Worm (Caenorhabditis elegans): ENCODE measurements around the gene sorf-2.

The sorf-2 gene

DNA sequence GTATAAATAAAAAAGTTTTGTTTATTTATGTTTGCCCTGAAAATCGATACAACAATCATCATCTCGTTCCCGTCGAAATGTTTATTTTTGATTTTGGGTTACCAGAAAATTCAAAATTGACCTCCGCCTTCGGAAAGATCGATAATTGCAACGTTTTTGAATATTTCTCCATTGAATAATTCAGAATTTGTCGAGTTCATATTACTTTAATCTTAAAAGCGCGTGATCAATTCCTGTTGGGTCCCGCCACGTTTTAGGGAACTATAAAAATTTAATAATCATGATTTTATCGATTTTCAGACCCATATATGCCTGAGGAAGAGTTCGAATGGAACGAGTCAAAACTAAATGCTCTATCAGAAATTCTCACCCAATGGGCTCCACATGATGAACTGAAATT is at the start of gene sorf-2:
TSS of gene sorf-2 (plus strand) at position 301 of the 400 bp plus-strand sequence.
- no peak for TF ChIP-seq pax-1 (tag; optimal IDR thresholded peaks at IDR 0.05)
- no peak for TF ChIP-seq zip-5 (tag; optimal IDR thresholded peaks at IDR 0.05)
- TF ChIP-seq gmeb-2 (tag; optimal IDR thresholded peaks at IDR 0.05): no peak
- TF ChIP-seq hlh-30 (tag; optimal IDR thresholded peaks at IDR 0.05; ENCODE audit: insufficient read depth): no peak
- TF ChIP-seq ceh-31 (tag; optimal IDR thresholded peaks at IDR 0.05): no peak
- no peak for TF ChIP-seq ets-4 (tag; optimal IDR thresholded peaks at IDR 0.05)
- no peak for TF ChIP-seq pha-2 (tag; optimal IDR thresholded peaks at IDR 0.05)
- no peak for TF ChIP-seq nhr-11 (tag; optimal IDR thresholded peaks at IDR 0.05)
- TF ChIP-seq nfya-1 (tag; optimal IDR thresholded peaks at IDR 0.05): no peak
- TF ChIP-seq dve-1 (tag; optimal IDR thresholded peaks at IDR 0.05): no peak
- no peak for TF ChIP-seq hlh-13 (GFP tag; optimal IDR thresholded peaks at IDR 0.05)
- no peak for TF ChIP-seq fax-1 (tag; optimal IDR thresholded peaks at IDR 0.05)
- no peak for TF ChIP-seq tbx-2 (tag; optimal IDR thresholded peaks at IDR 0.05)
- no peak for TF ChIP-seq F13H6.1 (tag; optimal IDR thresholded peaks at IDR 0.05)

DNA sequence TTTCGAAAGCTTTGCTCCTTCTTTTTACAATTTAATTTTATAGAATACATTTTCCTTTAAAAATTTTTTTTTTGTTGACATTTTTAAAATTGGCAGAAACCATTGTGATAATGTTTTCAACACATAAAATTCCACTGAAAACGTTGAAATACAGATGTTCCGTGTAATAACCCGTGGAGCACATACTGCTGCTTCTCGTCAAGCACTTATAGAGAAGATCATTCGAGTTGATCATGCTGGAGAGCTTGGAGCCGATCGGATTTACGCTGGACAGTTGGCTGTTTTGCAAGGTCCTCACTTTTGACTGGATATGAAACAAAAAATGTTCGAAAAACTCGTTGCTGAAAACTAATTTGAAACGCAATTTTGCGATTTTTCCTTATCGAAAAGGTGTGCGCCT is 48.7 kb upstream of the sorf-2 start, which contains the start of gene clk-1:
TSS of gene clk-1 (plus strand) at position 155 of the 400 bp plus-strand sequence.
- TF ChIP-seq pax-1 (tag; optimal IDR thresholded peaks at IDR 0.05) (no peak), hlh-30 (tag; optimal IDR thresholded peaks at IDR 0.05; ENCODE audit: insufficient read depth) (no peak)

DNA sequence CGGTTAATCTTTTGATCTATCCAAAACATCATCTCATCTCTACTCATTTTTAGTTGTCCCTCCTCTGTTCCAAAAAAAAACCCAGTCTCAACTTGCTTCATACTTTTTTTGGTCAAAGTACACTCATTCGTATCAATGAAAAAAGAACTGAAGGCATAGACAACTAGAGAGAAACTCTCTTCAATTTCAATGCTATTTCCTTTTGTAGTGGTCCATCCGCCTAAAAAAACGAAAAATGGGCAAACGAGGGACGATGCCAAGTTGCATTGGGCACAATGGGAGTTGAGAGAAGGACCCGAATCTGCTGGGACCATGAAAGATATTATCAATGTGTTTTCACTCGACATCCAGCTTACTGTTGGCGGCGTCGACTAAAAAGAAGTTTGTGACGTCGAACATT is 46.2 kb upstream of the sorf-2 start:
- TF ChIP-seq madf-2 (tag; optimal IDR thresholded peaks at IDR 0.05): no peak
- TF ChIP-seq syd-9 (tag; optimal IDR thresholded peaks at IDR 0.05): no peak
- TF ChIP-seq pros-1 (tag; optimal IDR thresholded peaks at IDR 0.05): no peak
- TF ChIP-seq dve-1 (tag; optimal IDR thresholded peaks at IDR 0.05): no peak
- TF ChIP-seq ceh-48 (tag; optimal IDR thresholded peaks at IDR 0.05): no peak
- TF ChIP-seq elt-4 (tag; optimal IDR thresholded peaks at IDR 0.05): no peak
- TF ChIP-seq tbx-7 (tag; optimal IDR thresholded peaks at IDR 0.05): no peak
- no peak for TF ChIP-seq ceh-14 (tag; optimal IDR thresholded peaks at IDR 0.05)
- no peak for TF ChIP-seq ceh-9 (tag; optimal IDR thresholded peaks at IDR 0.05)
- TF ChIP-seq ttx-3 (tag; optimal IDR thresholded peaks at IDR 0.05): no peak
- no peak for TF ChIP-seq ceh-24 (tag; optimal IDR thresholded peaks at IDR 0.05)
- TF ChIP-seq lin-11 (tag; optimal IDR thresholded peaks at IDR 0.05): no peak
- TF ChIP-seq fkh-10 (GFP tag; optimal IDR thresholded peaks at IDR 0.05): no peak
- TF ChIP-seq elt-2 (tag; optimal IDR thresholded peaks at IDR 0.05): no peak
- no peak for TF ChIP-seq ets-4 (tag; optimal IDR thresholded peaks at IDR 0.05)
- TF ChIP-seq zip-5 (tag; optimal IDR thresholded peaks at IDR 0.05): no peak
- no peak for TF ChIP-seq ceh-22 (tag; optimal IDR thresholded peaks at IDR 0.05)
- TF ChIP-seq pha-2 (tag; optimal IDR thresholded peaks at IDR 0.05): no peak
- TF ChIP-seq K02D7.2 (tag; optimal IDR thresholded peaks at IDR 0.05): no peak

DNA sequence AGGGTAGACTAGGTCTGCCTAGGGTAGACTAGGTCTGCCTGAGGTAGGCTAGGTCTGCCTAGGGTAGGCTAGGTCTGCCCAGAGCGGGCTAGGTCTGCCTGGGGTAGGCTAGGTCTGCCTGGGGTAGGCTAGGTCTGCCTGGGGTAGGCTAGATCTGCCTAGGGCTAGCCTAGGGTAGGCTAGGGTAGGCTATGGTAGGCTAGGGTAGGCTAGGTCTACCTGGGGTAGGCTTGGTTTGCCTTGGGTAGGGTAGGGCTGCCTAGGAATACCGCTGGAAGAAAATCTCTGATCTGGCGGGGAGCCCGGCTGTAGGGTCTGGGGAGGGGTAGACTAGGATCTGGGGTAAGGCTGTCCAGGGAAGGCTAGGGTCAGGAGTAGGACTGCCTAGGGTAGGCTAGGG is 40.9 kb upstream of the sorf-2 start:
- TF ChIP-seq ceh-6 (GFP tag; optimal IDR thresholded peaks at IDR 0.05): no peak
- no peak for TF ChIP-seq nhr-11 (tag; optimal IDR thresholded peaks at IDR 0.05)
- TF ChIP-seq fax-1 (tag; optimal IDR thresholded peaks at IDR 0.05): no peak
- no peak for TF ChIP-seq odd-2 (tag; optimal IDR thresholded peaks at IDR 0.05)
- TF ChIP-seq pax-1 (tag; optimal IDR thresholded peaks at IDR 0.05): no peak
- no peak for TF ChIP-seq ceh-9 (tag; optimal IDR thresholded peaks at IDR 0.05)
- TF ChIP-seq dve-1 (tag; optimal IDR thresholded peaks at IDR 0.05): no peak
- TF ChIP-seq ceh-14 (tag; optimal IDR thresholded peaks at IDR 0.05): no peak

DNA sequence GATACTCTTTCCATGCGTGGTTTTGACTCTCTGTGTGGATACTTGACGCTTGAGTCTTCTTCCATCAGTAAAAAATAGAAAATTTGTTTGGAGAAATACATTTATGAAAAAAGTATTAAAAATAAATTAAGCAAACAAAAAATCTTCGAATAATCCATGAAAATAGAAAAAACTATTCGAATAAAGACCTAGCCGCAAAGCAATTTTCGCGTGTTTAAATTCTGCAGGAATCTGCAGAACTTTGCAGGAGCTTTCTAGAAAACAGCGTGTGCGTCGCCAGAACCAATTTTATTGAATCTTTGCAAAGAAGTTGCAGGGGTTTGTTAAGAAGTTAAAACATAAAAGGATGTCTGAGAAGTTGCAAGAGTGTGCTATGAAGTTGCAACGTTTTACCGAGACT is 40.2 kb upstream of the sorf-2 start, which contains the start of gene ZC395.11:
TSS of gene ZC395.11 (minus strand) at position 101 of the 400 bp plus-strand sequence.
- no peak for TF ChIP-seq K09A11.1 (tag; optimal IDR thresholded peaks at IDR 0.05; ENCODE audit: insufficient read depth)
- TF ChIP-seq ceh-48 (tag; optimal IDR thresholded peaks at IDR 0.05): no peak
- no peak for TF ChIP-seq pha-2 (tag; optimal IDR thresholded peaks at IDR 0.05)
- no peak for TF ChIP-seq madf-2 (tag; optimal IDR thresholded peaks at IDR 0.05)
- no peak for TF ChIP-seq lin-11 (tag; optimal IDR thresholded peaks at IDR 0.05)
- TF ChIP-seq dve-1 (tag; optimal IDR thresholded peaks at IDR 0.05): no peak
- TF ChIP-seq ahr-1 (tag; optimal IDR thresholded peaks at IDR 0.05): no peak
- no peak for TF ChIP-seq ceh-19 (GFP tag; optimal IDR thresholded peaks at IDR 0.05)
- TF ChIP-seq zip-5 (tag; optimal IDR thresholded peaks at IDR 0.05): no peak
- TF ChIP-seq C38D4.7 (GFP tag; optimal IDR thresholded peaks at IDR 0.05): no peak
- TF ChIP-seq pha-4 (tag; optimal IDR thresholded peaks at IDR 0.05): no peak
- TF ChIP-seq tbx-2 (tag; optimal IDR thresholded peaks at IDR 0.05): no peak
- TF ChIP-seq ceh-34 (tag; optimal IDR thresholded peaks at IDR 0.05): no peak
